Worm (Caenorhabditis elegans): ENCODE results near the gene dhs-15.

DNA sequence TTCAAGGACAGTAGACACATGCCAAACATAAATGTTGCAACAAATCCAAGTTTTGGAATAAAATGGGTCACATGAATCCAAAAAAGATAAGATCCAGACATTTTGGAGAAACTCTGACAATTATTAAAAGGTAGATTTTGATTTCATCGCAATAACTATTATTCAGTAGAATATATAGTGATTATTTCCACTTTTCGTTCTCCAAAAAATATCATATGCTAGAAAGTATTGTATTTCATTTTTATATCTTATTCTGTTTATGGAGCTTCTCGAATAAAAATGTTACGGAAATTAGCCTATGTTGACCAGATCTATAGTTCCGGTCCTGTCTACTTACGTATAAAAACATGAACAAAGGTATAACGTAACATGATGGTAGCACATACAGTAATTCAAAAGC lies 42.6 kb downstream of the dhs-15 start, which contains the start of gene str-13:
- no peak for TF ChIP-seq hmg-4 (GFP tag; optimal IDR thresholded peaks at IDR 0.05)
- no peak for TF ChIP-seq tra-4 (tag; optimal IDR thresholded peaks at IDR 0.05)
- TF ChIP-seq tbx-11 (GFP tag; IDR thresholded peaks at IDR 0.05), result no peak
- no peak for TF ChIP-seq scrt-1 (GFP tag; IDR thresholded peaks at IDR 0.05)
- no peak for TF ChIP-seq flt-1 (GFP tag; IDR thresholded peaks at IDR 0.05)
- TF ChIP-seq sea-1 (GFP tag; conservative IDR thresholded peaks at IDR 0.05), result no peak
- no peak for TF ChIP-seq ama-1 (optimal IDR thresholded peaks at IDR 0.05)
- TF ChIP-seq pes-1 (GFP tag; IDR thresholded peaks at IDR 0.05), result no peak
- TF ChIP-seq ets-7 (tag; optimal IDR thresholded peaks at IDR 0.05), result no peak
- TF ChIP-seq hnd-1 (tag; optimal IDR thresholded peaks at IDR 0.05), result no peak

Data from whole organism, early embryonic.